Fruit fly (Drosophila melanogaster): ENCODE data around the gene Pvf2.

The Pvf2 gene

DNA sequence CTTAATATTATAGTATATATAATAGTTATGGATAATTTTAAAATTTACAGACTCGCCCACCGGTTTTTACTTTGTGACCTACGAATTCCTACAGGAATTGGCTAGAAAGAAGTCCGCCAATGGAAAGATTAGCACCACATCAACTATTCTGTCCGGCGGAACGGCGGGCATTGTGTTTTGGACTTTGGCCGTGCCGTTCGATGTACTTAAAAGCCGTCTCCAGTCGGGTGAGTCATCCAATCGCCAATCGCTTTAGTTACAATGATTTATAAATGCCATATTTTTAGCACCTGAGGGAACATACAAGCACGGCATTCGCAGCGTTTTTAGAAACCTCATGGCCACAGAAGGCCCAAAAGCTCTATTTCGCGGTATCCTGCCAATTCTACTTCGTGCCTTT is 56.0 kb downstream of the Pvf2 start:
- TF ChIP-seq CTCF (optimal IDR thresholded peaks at IDR 0.05) (no peak), CG8478 (optimal IDR thresholded peaks at IDR 0.05) (no peak)

DNA sequence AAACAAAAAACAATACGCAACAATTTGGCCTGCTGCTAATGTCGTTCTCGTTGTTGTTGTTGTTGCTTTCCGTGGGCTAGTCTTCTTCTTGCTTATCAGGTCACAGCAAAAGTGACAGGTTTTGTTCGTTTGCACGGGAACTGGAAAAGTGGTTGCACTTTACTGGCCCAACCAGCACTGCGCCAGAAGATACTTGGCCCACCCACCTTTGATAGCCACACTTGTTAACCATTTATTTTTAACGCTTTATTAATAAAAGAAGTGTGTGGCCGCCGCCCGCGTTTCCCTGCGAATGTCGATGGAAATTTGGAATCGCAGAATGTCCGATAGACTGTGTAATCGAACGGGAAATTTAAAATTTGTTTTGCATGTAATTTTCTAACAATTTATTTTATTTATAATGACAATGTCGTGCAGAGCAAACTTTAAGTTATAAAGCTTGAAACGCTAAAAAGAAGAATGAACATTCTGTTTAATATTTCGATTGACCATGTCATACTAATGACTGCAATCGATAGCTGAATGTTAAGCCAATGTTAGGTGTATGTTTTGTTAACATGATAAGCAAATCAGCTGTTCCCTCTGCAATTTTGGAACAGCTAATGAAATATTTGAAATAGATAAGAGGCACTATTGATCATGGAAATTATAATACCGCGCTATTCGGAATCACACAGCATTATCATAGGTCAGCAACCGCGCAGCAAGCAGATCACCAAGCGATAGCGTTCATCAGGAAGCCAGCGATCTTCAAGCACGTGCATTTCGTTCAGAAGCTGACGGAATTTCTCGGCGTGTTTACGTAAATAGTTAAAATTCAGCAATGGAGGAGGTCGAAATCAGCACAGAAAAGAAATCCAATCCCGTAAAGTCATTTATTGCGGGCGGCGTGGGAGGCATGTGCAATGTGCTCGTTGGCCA is 57.2 kb downstream of the Pvf2 start, which contains the start of the genes CG31908 and MME1:
Gene CG31908 (minus strand): TSS at position 402 of the 921 bp plus-strand sequence.
Gene MME1 (plus strand): TSS at position 539 of the 921 bp plus-strand sequence.
- no peak for TF ChIP-seq CTCF (optimal IDR thresholded peaks at IDR 0.05)
- TF ChIP-seq CG8478 (optimal IDR thresholded peaks at IDR 0.05): no peak

DNA sequence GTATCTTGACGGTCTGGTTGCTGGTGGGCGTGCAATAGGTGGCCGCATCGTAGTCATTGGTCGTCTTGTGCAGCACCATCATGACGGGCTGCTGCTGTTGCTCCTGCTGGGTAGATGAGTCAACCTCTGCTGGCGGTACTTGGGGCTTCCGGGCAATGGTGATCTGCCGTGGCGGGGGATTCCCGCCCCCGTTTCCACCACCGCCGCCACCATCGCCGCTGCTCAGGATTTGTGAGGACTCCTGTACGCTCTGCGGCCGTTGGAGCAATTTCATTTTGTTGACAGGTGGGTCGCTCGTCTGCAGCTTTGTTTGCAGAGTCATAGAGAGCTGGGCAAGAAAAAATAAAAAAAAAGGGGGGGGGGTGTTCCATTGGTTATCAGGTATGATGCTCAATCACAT is 58.1 kb downstream of the Pvf2 start:
- TF ChIP-seq CG8478 (optimal IDR thresholded peaks at IDR 0.05) (no peak), CTCF (optimal IDR thresholded peaks at IDR 0.05) (no peak)

DNA sequence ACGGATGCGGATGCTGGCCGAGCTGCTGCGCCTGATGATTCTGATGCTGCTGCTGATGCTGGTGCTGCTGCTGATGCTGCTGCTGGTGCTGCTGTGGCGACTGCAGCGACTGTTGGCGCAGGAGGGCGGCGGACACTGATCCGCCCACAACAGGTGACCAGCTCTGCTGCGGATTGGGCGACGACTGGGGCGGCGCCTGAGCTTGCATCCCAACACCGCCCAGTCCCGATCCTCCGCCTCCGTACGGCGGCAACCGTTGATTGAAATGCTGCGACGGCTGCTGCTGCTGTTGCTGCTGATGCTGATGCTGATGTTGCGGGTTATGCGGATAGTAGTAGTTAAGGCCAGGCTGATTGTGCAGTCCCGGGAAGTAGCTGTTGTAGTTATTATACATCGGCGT is 59.2 kb downstream of the Pvf2 start:
- TF ChIP-seq CG8478 (optimal IDR thresholded peaks at IDR 0.05) (no peak), CTCF (optimal IDR thresholded peaks at IDR 0.05) (no peak)

DNA sequence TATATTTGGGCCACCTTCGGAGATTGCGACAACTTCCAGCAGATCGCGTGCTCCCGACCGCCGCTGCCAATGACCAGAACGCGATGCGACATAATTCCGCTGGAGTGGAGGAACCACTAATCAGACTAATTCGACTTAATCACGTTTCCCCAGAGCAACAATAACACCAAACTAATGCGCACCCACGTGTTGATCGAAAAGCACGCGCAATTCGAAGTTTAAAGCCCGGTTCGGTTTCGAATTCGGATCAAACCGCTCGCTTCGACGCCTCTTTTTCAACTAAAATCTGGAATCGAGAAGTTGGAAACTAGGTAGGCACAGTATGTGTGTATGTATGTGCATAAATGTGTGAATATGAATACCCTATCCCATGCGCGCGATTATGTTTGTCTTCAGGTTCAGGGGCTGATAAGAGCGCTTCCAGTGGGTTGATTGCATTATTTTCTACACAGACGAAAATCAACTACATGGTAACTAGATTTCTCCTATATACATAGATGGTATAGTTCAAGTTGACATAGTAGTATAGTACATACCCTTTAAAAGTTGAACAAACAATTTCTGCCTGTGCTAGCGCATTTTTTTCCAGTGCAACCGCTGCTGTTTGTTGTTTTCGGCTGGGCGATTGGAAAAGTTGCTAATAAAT is 60.7 kb downstream of the Pvf2 start, which contains the start of gene Gart:
Gene Gart (minus strand): TSS at position 285 of the 646 bp plus-strand sequence.
- TF ChIP-seq CTCF (optimal IDR thresholded peaks at IDR 0.05) (no peak), CG8478 (optimal IDR thresholded peaks at IDR 0.05) (no peak)

DNA sequence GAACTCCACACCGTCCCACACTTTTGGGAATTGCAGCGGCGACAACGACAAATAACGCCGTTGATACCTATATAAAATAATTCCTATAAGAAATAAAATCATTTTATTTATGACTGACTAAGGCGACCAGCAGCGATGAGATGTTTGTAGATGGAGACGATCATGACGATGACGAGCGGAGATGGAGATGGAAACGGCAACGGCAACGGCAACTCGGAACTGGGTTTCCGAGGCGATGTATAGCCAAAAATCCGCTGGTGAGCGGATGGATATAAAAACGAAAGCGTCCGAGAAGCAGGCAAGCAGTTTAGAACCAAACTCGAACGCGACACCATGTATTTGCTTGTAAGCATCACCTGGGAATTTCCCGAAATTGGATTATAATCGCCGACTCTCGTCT is 63.1 kb downstream of the Pvf2 start, which contains the start of gene Pcp:
Gene Pcp (plus strand): TSS at position 301 of the 400 bp plus-strand sequence.
- no peak for TF ChIP-seq CG8478 (optimal IDR thresholded peaks at IDR 0.05)
- TF ChIP-seq CTCF (optimal IDR thresholded peaks at IDR 0.05): no peak
